Fruit fly (Drosophila melanogaster) whole organism, embryonic: ENCODE data around the gene CG12594.

ENCODE experiments used
- Ada2b ChIP-seq: fragments of 200-800 bp; sonication (Bioruptor generic); IDR thresholded peaks from 2 replicates; pipeline ENCODE4 v1.3.6; 2022; ENCODE audit warnings: missing biosample characterization, missing genetic modification characterization
- Asciz ChIP-seq: fragments of 200-800 bp; sonication (Bioruptor generic); optimal IDR thresholded peaks from 2 replicates; lab custom pipeline; 2017; ENCODE audit warnings: missing biosample characterization, mild to moderate bottlenecking, missing genetic modification characterization, missing genetic modification reagents
- Bgb ChIP-seq: fragments of 200-800 bp; sonication (Bioruptor generic); IDR thresholded peaks from 2 replicates; pipeline ENCODE4 v1.3.6; 2022; ENCODE audit warnings: missing biosample characterization, missing genetic modification characterization; ENCODE audit not compliant: partially characterized antibody
- CG10267 ChIP-seq: fragments of 200-800 bp; sonication (Bioruptor generic); optimal IDR thresholded peaks from 2 replicates; lab custom pipeline; 2018; ENCODE audit warnings: missing biosample characterization, mild to moderate bottlenecking, missing genetic modification characterization, moderate library complexity
- CG10321 ChIP-seq: fragments of 200-800 bp; sonication (Bioruptor generic); IDR thresholded peaks from 2 replicates; pipeline ENCODE4 v1.3.6; 2022; ENCODE audit warnings: missing biosample characterization, missing genetic modification characterization
- CG10366 ChIP-seq: fragments of 200-800 bp; sonication (Bioruptor generic); IDR thresholded peaks from 2 replicates; pipeline ENCODE4 v1.3.6; 2022; ENCODE audit warnings: missing biosample characterization, missing genetic modification characterization
- CG1233 ChIP-seq: fragments of 200-800 bp; sonication (Bioruptor generic); optimal IDR thresholded peaks from 4 replicates; lab custom pipeline; 2018; ENCODE audit warnings: missing biosample characterization, mild to moderate bottlenecking, missing genetic modification characterization
- CG1792 ChIP-seq: fragments of 200-800 bp; sonication (Bioruptor generic); optimal IDR thresholded peaks from 2 replicates; lab custom pipeline; 2016; ENCODE audit warnings: missing biosample characterization, missing genetic modification characterization
- CG18011 ChIP-seq: fragments of 200-800 bp; sonication (Bioruptor generic); optimal IDR thresholded peaks from 2 replicates; lab custom pipeline; 2017; ENCODE audit warnings: missing biosample characterization, missing genetic modification characterization, mild to moderate bottlenecking, moderate library complexity, missing genotype
- CG2120 ChIP-seq: fragments of 200-800 bp; sonication (Bioruptor generic); optimal IDR thresholded peaks from 3 replicates; lab custom pipeline; 2016; ENCODE audit warnings: missing biosample characterization, missing genetic modification characterization
- CG30403 ChIP-seq: fragments of 200-800 bp; sonication (Bioruptor generic); optimal IDR thresholded peaks from 3 replicates; lab custom pipeline; 2016; ENCODE audit warnings: missing biosample characterization, missing genetic modification characterization
- CG3281 ChIP-seq: fragments of 200-800 bp; sonication (Bioruptor generic); optimal IDR thresholded peaks from 3 replicates; lab custom pipeline; 2017; ENCODE audit warnings: missing biosample characterization, mild to moderate bottlenecking, missing genetic modification characterization
- CG3407 ChIP-seq: fragments of 200-800 bp; sonication (Bioruptor generic); optimal IDR thresholded peaks from 2 replicates; lab custom pipeline; 2018; ENCODE audit warnings: missing biosample characterization, mild to moderate bottlenecking, missing genetic modification characterization
- CG4424 ChIP-seq: fragments of 200-800 bp; sonication (Bioruptor generic); optimal IDR thresholded peaks from 3 replicates; lab custom pipeline; 2016; ENCODE audit warnings: missing biosample characterization, missing genetic modification characterization
- CG5180 ChIP-seq: fragments of 200-800 bp; sonication (Bioruptor generic); optimal IDR thresholded peaks from 3 replicates; lab custom pipeline; 2017; ENCODE audit warnings: missing biosample characterization, missing genetic modification characterization, mild to moderate bottlenecking, moderate library complexity, missing genetic modification reagents
- CG6272 ChIP-seq: fragments of 200-800 bp; sonication (Bioruptor generic); IDR thresholded peaks from 2 replicates; pipeline ENCODE4 v1.3.6; 2022; ENCODE audit warnings: missing biosample characterization, missing genetic modification characterization
- CG6854 ChIP-seq: fragments of 200-800 bp; sonication (Bioruptor generic); optimal IDR thresholded peaks from 3 replicates; lab custom pipeline; 2017; ENCODE audit warnings: missing biosample characterization, mild to moderate bottlenecking, missing genetic modification characterization
- CG7556 ChIP-seq: fragments of 200-800 bp; sonication (Bioruptor generic); optimal IDR thresholded peaks from 2 replicates; lab custom pipeline; 2017; ENCODE audit warnings: missing biosample characterization, mild to moderate bottlenecking, missing genetic modification characterization
- CG8944 ChIP-seq: fragments of 200-800 bp; sonication (Bioruptor generic); optimal IDR thresholded peaks from 3 replicates; lab custom pipeline; 2016; ENCODE audit warnings: missing biosample characterization, missing genetic modification characterization
- CG9727 ChIP-seq: fragments of 200-800 bp; sonication (Bioruptor generic); optimal IDR thresholded peaks from 3 replicates; lab custom pipeline; 2017; ENCODE audit warnings: missing biosample characterization, mild to moderate bottlenecking, missing genetic modification characterization
- Doc3 ChIP-seq: fragments of 200-800 bp; sonication (Bioruptor generic); IDR thresholded peaks from 3 replicates; pipeline ENCODE4 v1.3.6; 2022; ENCODE audit warnings: missing biosample characterization, missing genetic modification characterization; ENCODE audit not compliant: partially characterized antibody
- Drgx ChIP-seq: fragments of 200-800 bp; sonication (Bioruptor generic); IDR thresholded peaks from 2 replicates; pipeline ENCODE4 v1.3.6; 2022; ENCODE audit warnings: missing biosample characterization, missing genetic modification characterization
- Hmx ChIP-seq: fragments of 200-800 bp; sonication (Bioruptor generic); optimal IDR thresholded peaks from 2 replicates; lab custom pipeline; 2016; ENCODE audit warnings: missing biosample characterization, missing genetic modification characterization
- Hr3 ChIP-seq: fragments of 200-800 bp; sonication (Bioruptor generic); optimal IDR thresholded peaks from 3 replicates; lab custom pipeline; 2016; ENCODE audit warnings: missing biosample characterization, missing genetic modification characterization
- Med ChIP-seq: fragments of 200-800 bp; sonication (Bioruptor generic); peaks from one replicate; lab custom pipeline; 2016; ENCODE audit warnings: missing biosample characterization, missing genetic modification characterization, mild to moderate bottlenecking, inconsistent platforms, moderate library complexity
- Meics ChIP-seq: fragments of 200-800 bp; sonication (Bioruptor generic); optimal IDR thresholded peaks from 2 replicates; lab custom pipeline; 2017; ENCODE audit warnings: missing biosample characterization, mild to moderate bottlenecking, missing genetic modification characterization
- NC2α ChIP-seq: fragments of 200-800 bp; sonication (Bioruptor generic); optimal IDR thresholded peaks from 2 replicates; lab custom pipeline; 2016; ENCODE audit warnings: missing biosample characterization, missing genetic modification characterization
- NK7.1 ChIP-seq: fragments of 200-800 bp; sonication (Bioruptor generic); optimal IDR thresholded peaks from 3 replicates; lab custom pipeline; 2016; ENCODE audit warnings: missing biosample characterization, missing genetic modification characterization
- Opbp ChIP-seq: fragments of 200-800 bp; sonication (Bioruptor generic); IDR thresholded peaks from 3 replicates; pipeline ENCODE4 v1.3.6; 2022; ENCODE audit warnings: missing biosample characterization, missing genetic modification characterization; ENCODE audit not compliant: partially characterized antibody
- Sox100B ChIP-seq: fragments of 200-800 bp; sonication (Bioruptor generic); optimal IDR thresholded peaks from 3 replicates; lab custom pipeline; 2018; ENCODE audit warnings: missing biosample characterization, mild to moderate bottlenecking, missing genetic modification characterization
- Sox102F ChIP-seq: fragments of 200-800 bp; sonication (Bioruptor generic); optimal IDR thresholded peaks from 2 replicates; lab custom pipeline; 2018; ENCODE audit warnings: missing biosample characterization, mild to moderate bottlenecking, missing genetic modification characterization, moderate library complexity
- Ssrp ChIP-seq: fragments of 200-800 bp; sonication (Bioruptor generic); optimal IDR thresholded peaks from 2 replicates; lab custom pipeline; 2018; ENCODE audit warnings: missing biosample characterization, mild to moderate bottlenecking, missing genetic modification characterization, moderate library complexity
- ara ChIP-seq: fragments of 200-800 bp; sonication (Bioruptor generic); IDR thresholded peaks from 2 replicates; pipeline ENCODE4 v1.3.6; 2022; ENCODE audit warnings: missing biosample characterization, missing genetic modification characterization
- bab2 ChIP-seq: fragments of 200-800 bp; sonication (Bioruptor generic); optimal IDR thresholded peaks from 2 replicates; lab custom pipeline; 2016; ENCODE audit warnings: missing biosample characterization, missing genetic modification characterization
- chn ChIP-seq: fragments of 200-800 bp; sonication (Bioruptor generic); optimal IDR thresholded peaks from 2 replicates; lab custom pipeline; 2016; ENCODE audit warnings: missing biosample characterization, missing genetic modification characterization
- da ChIP-seq: fragments of 200-800 bp; sonication (Bioruptor generic); optimal IDR thresholded peaks from 2 replicates; lab custom pipeline; 2016; ENCODE audit warnings: missing biosample characterization, missing genetic modification characterization
- ewg ChIP-seq: fragments of 200-800 bp; sonication (Bioruptor generic); optimal IDR thresholded peaks from 3 replicates; lab custom pipeline; 2017; ENCODE audit warnings: mild to moderate bottlenecking, missing biosample characterization, missing genetic modification reagents, missing genetic modification characterization
- fd3F ChIP-seq: fragments of 200-800 bp; sonication (Bioruptor generic); optimal IDR thresholded peaks from 2 replicates; lab custom pipeline; 2018; ENCODE audit warnings: missing biosample characterization, mild to moderate bottlenecking, missing genetic modification characterization, moderate library complexity
- gem ChIP-seq: fragments of 200-800 bp; sonication (Bioruptor generic); optimal IDR thresholded peaks from 2 replicates; lab custom pipeline; 2019; ENCODE audit warnings: missing biosample characterization, mild to moderate bottlenecking, missing genetic modification characterization, moderate library complexity
- grau ChIP-seq: fragments of 200-800 bp; optimal IDR thresholded peaks from 3 replicates; lab custom pipeline; 2019; ENCODE audit warnings: missing biosample characterization, mild to moderate bottlenecking, missing genetic modification characterization, moderate library complexity
- gro ChIP-seq: fragments of 200-800 bp; sonication (Bioruptor generic); optimal IDR thresholded peaks from 2 replicates; lab custom pipeline; 2016; ENCODE audit warnings: missing biosample characterization, missing genetic modification characterization
- jing ChIP-seq: fragments of 200-800 bp; sonication (Bioruptor generic); optimal IDR thresholded peaks from 2 replicates; lab custom pipeline; 2018; ENCODE audit warnings: missing biosample characterization, mild to moderate bottlenecking, missing genetic modification characterization
- nmo ChIP-seq: fragments of 200-800 bp; sonication (Bioruptor generic); optimal IDR thresholded peaks from 2 replicates; lab custom pipeline; 2018; ENCODE audit warnings: missing biosample characterization, mild to moderate bottlenecking, missing genetic modification characterization, moderate library complexity
- pb ChIP-seq: fragments of 200-800 bp; sonication (Bioruptor generic); optimal IDR thresholded peaks from 3 replicates; lab custom pipeline; 2016; ENCODE audit warnings: missing biosample characterization, missing genetic modification characterization
- sisA ChIP-seq: fragments of 200-800 bp; sonication (Bioruptor generic); IDR thresholded peaks from 2 replicates; pipeline ENCODE4 v1.3.6; 2022; ENCODE audit warnings: missing biosample characterization, missing genetic modification characterization
- toy ChIP-seq: fragments of 200-800 bp; sonication (Bioruptor generic); IDR thresholded peaks from 2 replicates; pipeline ENCODE4 v1.3.6; 2022; ENCODE audit warnings: missing biosample characterization, missing genetic modification characterization
- tx ChIP-seq: fragments of 200-800 bp; sonication (Bioruptor generic); optimal IDR thresholded peaks from 2 replicates; lab custom pipeline; 2016; ENCODE audit warnings: missing biosample characterization, missing genetic modification characterization
- unpg ChIP-seq: fragments of 200-800 bp; sonication (Bioruptor generic); optimal IDR thresholded peaks from 3 replicates; lab custom pipeline; 2018; ENCODE audit warnings: missing biosample characterization, mild to moderate bottlenecking, missing genetic modification characterization, moderate library complexity
- zen ChIP-seq: fragments of 200-800 bp; sonication (Bioruptor generic); optimal IDR thresholded peaks from 3 replicates; lab custom pipeline; 2018; ENCODE audit warnings: missing biosample characterization, mild to moderate bottlenecking, missing genetic modification characterization, moderate library complexity
- zfh2 ChIP-seq: fragments of 200-800 bp; sonication (Bioruptor generic); optimal IDR thresholded peaks from 2 replicates; lab custom pipeline; 2016; ENCODE audit warnings: missing biosample characterization, missing genetic modification characterization

Gene CG12594

DNA sequence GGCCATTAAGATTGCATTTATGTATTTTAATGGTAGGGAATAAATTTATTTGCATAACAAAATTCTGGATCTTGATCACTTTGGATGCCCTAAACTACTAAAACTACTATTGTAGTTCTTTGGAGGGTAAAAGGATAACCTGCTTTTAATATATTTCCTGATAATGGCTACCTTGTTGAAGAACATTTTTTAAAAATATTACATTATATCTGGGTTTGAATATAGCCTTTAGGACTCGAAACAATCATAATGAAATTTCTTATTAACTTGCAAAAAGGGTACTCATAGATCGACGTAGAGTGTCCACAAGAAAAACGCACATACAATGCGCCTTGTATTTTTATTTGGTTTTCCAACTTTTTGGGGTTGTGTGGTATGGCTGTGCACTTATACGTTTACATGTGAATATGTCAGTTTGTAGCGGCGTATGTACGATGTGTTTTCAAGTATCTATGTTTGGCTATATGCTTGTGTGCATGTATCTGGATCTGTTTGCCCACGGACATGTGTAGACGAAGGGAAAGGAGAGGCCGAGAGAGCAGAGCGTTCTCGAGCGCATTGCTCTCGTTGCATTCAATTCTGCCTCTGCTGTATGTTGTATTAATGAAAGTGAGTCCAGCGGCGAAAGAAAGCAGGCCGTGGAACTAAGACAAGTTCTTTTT is 58.0 kb downstream of the CG12594 start (continued):
- no peak for TF ChIP-seq CG10321
- TF ChIP-seq grau (tag; lab: Kevin White, UChicago), result peak; percentile 80
- peak; percentile 78 for TF ChIP-seq CG30403
- no peak for TF ChIP-seq gro (GFP tag; lab: Kevin White, UChicago)
- TF ChIP-seq unpg (GFP tag; lab: Kevin White, UChicago), result peak; percentile 74
- TF ChIP-seq zen (tag; lab: Kevin White, UChicago), result peak; percentile 70
- TF ChIP-seq Ssrp, result peak; percentile 91
- no peak for TF ChIP-seq fd3F (GFP tag; lab: Kevin White, UChicago)
- TF ChIP-seq Med (GFP tag; lab: Kevin White, UChicago), result peak; percentile 87
- TF ChIP-seq bab2 (GFP tag; lab: Kevin White, UChicago), result peak; percentile 58
- TF ChIP-seq pb (GFP tag; lab: Kevin White, UChicago), result no peak
- peak; percentile 56 for TF ChIP-seq CG8944
- TF ChIP-seq Hmx (GFP tag; lab: Kevin White, UChicago), result peak; percentile 37
- TF ChIP-seq CG18011, result no peak
- TF ChIP-seq gem, result peak; percentile 93
- peak; percentile 19 for TF ChIP-seq NC2α (GFP tag; lab: Kevin White, UChicago)
- peak; percentile 32 for TF ChIP-seq CG1233
- no peak for TF ChIP-seq NK7.1 (GFP tag; lab: Kevin White, UChicago)
- peak; percentile 95 for TF ChIP-seq nmo (GFP tag; lab: Kevin White, UChicago)
- TF ChIP-seq Doc3 (GFP tag; lab: Robert Waterston, UW), result no peak
- peak; percentile 76 for TF ChIP-seq Sox100B (GFP tag; lab: Kevin White, UChicago)
- TF ChIP-seq CG6854, result no peak
- no peak for TF ChIP-seq toy
- TF ChIP-seq Meics (GFP tag; lab: Kevin White, UChicago), result peak; percentile 12
- no peak for TF ChIP-seq Ada2b (GFP tag; lab: Robert Waterston, UW)
- peak; percentile 77 for TF ChIP-seq Sox102F (GFP tag; lab: Kevin White, UChicago)
- no peak; the same call in 1 of the 2 replicates for TF ChIP-seq CG6272 (GFP tag; lab: Robert Waterston, UW)
- peak; percentile 79 for TF ChIP-seq Hr3
- no peak for TF ChIP-seq da (GFP tag; lab: Kevin White, UChicago)
- TF ChIP-seq Bgb (GFP tag; lab: Robert Waterston, UW), result no peak
- TF ChIP-seq jing (GFP tag; lab: Kevin White, UChicago), result peak; percentile 78
- peak; percentile 80 for TF ChIP-seq CG4424 (GFP tag; lab: Kevin White, UChicago)
- TF ChIP-seq CG7556, result peak; percentile 72
- peak; percentile 72 for TF ChIP-seq Drgx (GFP tag; lab: Robert Waterston, UW)
- peak; percentile 70 for TF ChIP-seq ara (GFP tag; lab: Robert Waterston, UW)
- TF ChIP-seq CG9727 (GFP tag; lab: Kevin White, UChicago), result peak; percentile 84
- no peak for TF ChIP-seq CG3281 (GFP tag; lab: Kevin White, UChicago)
- TF ChIP-seq CG2120 (GFP tag; lab: Kevin White, UChicago), result no peak
- no peak for TF ChIP-seq zfh2 (GFP tag; lab: Kevin White, UChicago)
- peak; percentile 59 for TF ChIP-seq CG10366
- no peak for TF ChIP-seq CG5180 (GFP tag; lab: Kevin White, UChicago)
- no peak for TF ChIP-seq Opbp (GFP tag; lab: Robert Waterston, UW)
- TF ChIP-seq CG3407 (GFP tag; lab: Kevin White, UChicago), result peak; percentile 71
- TF ChIP-seq sisA (GFP tag; lab: Robert Waterston, UW), result peak; percentile 65
- no peak for TF ChIP-seq CG1792 (GFP tag; lab: Kevin White, UChicago)
- TF ChIP-seq chn (GFP tag; lab: Kevin White, UChicago), result peak; percentile 88
- peak; percentile 80 for TF ChIP-seq CG10267 (tag; lab: Kevin White, UChicago)
- peak; percentile 25 for TF ChIP-seq tx
- TF ChIP-seq ewg (GFP tag; lab: Kevin White, UChicago), result peak; percentile 66
- TF ChIP-seq Asciz (GFP tag; lab: Kevin White, UChicago), result peak; percentile 62
